Worm (Caenorhabditis elegans) whole organism, mixed stage, embryonic: Measurements from ENCODE around the gene B0198.2.

ENCODE experiments used
- elt-3 ChIP-seq: fragments of 150-350 bp; optimal IDR thresholded peaks from 2 replicates; lab custom pipeline; 2014; ENCODE audit warnings: missing biosample characterization, missing genetic modification characterization
- flh-1 ChIP-seq: fragments of 200-800 bp; sonication (Bioruptor generic); optimal IDR thresholded peaks from 2 replicates; lab custom pipeline; 2018; ENCODE audit warnings: mild to moderate bottlenecking, missing genetic modification characterization, moderate library complexity, missing compliant biosample characterization
- nhr-76 ChIP-seq: sonication (generic microtip); optimal IDR thresholded peaks from 2 replicates; lab custom pipeline; 2017; ENCODE audit warnings: missing biosample characterization, missing genetic modification characterization
- snpc-4 ChIP-seq: fragments of 150-350 bp; optimal IDR thresholded peaks from 2 replicates; lab custom pipeline; 2014; ENCODE audit warnings: missing biosample characterization, missing genetic modification characterization
- unc-39 ChIP-seq: fragments of 150-350 bp; optimal IDR thresholded peaks from 2 replicates; lab custom pipeline; 2014; ENCODE audit warnings: missing biosample characterization, missing genetic modification characterization
- unc-62 ChIP-seq: fragments of 150-350 bp; optimal IDR thresholded peaks from 2 replicates; lab custom pipeline; 2014; ENCODE audit warnings: missing biosample characterization, missing genetic modification reagents, missing genetic modification characterization

ce11 chrX:12022496-12022895 lies 3.0 kb upstream of the B0198.2 start:
- TF ChIP-seq unc-62 (GFP tag; lab: Kevin White, UChicago): no peak
- no peak for TF ChIP-seq snpc-4 (tag; lab: Kevin White, UChicago)
- TF ChIP-seq elt-3: no peak
- no peak for TF ChIP-seq nhr-76 (tag; lab: Kevin White, UChicago)
- TF ChIP-seq flh-1 (GFP tag; lab: Kevin White, UChicago): no peak
- no peak for TF ChIP-seq unc-39
